Worm (Caenorhabditis elegans): ENCODE measurements around the gene F53F4.17.

ce11 chrV:13568533-13568932 is 19.5 kb upstream of the F53F4.17 start, which contains the start of the genes nuaf-1 and bir-2:
- TF ChIP-seq him-1 (tag; optimal IDR thresholded peaks at IDR 0.05): no peak
- peak; percentile 83 for TF ChIP-seq W03F9.2 (tag; optimal IDR thresholded peaks at IDR 0.05)
